Fruit fly (Drosophila melanogaster) whole organism, embryonic: ENCODE measurements around the gene Ugt36F1.

Experiments used
- Bgb ChIP-seq: fragments of 200-800 bp; sonication (Bioruptor generic); IDR thresholded peaks from 2 replicates; pipeline ENCODE4 v1.3.6; 2022; ENCODE audit warnings: missing biosample characterization, missing genetic modification characterization; ENCODE audit not compliant: partially characterized antibody
- CG10267 ChIP-seq: fragments of 200-800 bp; sonication (Bioruptor generic); optimal IDR thresholded peaks from 2 replicates; lab custom pipeline; 2018; ENCODE audit warnings: missing biosample characterization, mild to moderate bottlenecking, missing genetic modification characterization, moderate library complexity
- CG10431 ChIP-seq: fragments of 200-800 bp; sonication (Bioruptor generic); optimal IDR thresholded peaks from 3 replicates; lab custom pipeline; 2018; ENCODE audit warnings: missing biosample characterization, mild to moderate bottlenecking, missing genetic modification characterization
- CG10979 ChIP-seq: fragments of 200-800 bp; sonication (Bioruptor generic); optimal IDR thresholded peaks from 2 replicates; lab custom pipeline; 2018; ENCODE audit warnings: missing biosample characterization, mild to moderate bottlenecking, missing genetic modification characterization, moderate library complexity
- CG11504 ChIP-seq: fragments of 200-800 bp; sonication (Bioruptor generic); optimal IDR thresholded peaks from 3 replicates; lab custom pipeline; 2019; ENCODE audit warnings: missing biosample characterization, mild to moderate bottlenecking, missing genetic modification characterization, moderate library complexity
- CG11695 ChIP-seq: fragments of 200-800 bp; sonication (Bioruptor generic); IDR thresholded peaks from 3 replicates; pipeline ENCODE4 v1.3.6; 2022; ENCODE audit warnings: missing biosample characterization, missing genetic modification characterization
- CG13775 ChIP-seq: fragments of 200-800 bp; sonication (Bioruptor generic); optimal IDR thresholded peaks from 3 replicates; lab custom pipeline; 2017; ENCODE audit warnings: missing biosample characterization, mild to moderate bottlenecking, missing genetic modification characterization
- CG13894 ChIP-seq: fragments of 200-800 bp; sonication (Bioruptor generic); optimal IDR thresholded peaks from 3 replicates; lab custom pipeline; 2018; ENCODE audit warnings: missing biosample characterization, mild to moderate bottlenecking, missing genetic modification characterization, moderate library complexity
- CG14014 ChIP-seq: fragments of 200-800 bp; sonication (Bioruptor generic); IDR thresholded peaks from 2 replicates; pipeline ENCODE4 v1.3.6; 2022; ENCODE audit warnings: missing biosample characterization, missing genetic modification characterization
- CG15011 ChIP-seq: fragments of 200-800 bp; sonication (Bioruptor generic); optimal IDR thresholded peaks from 3 replicates; lab custom pipeline; 2018; ENCODE audit warnings: missing biosample characterization, mild to moderate bottlenecking, missing genetic modification characterization
- CG17186 ChIP-seq: fragments of 200-800 bp; sonication (Bioruptor generic); optimal IDR thresholded peaks from 3 replicates; lab custom pipeline; 2017; ENCODE audit warnings: missing biosample characterization, missing genetic modification reagents, missing genetic modification characterization
- CG1792 ChIP-seq: fragments of 200-800 bp; sonication (Bioruptor generic); optimal IDR thresholded peaks from 2 replicates; lab custom pipeline; 2016; ENCODE audit warnings: missing biosample characterization, missing genetic modification characterization
- CG18011 ChIP-seq: fragments of 200-800 bp; sonication (Bioruptor generic); optimal IDR thresholded peaks from 2 replicates; lab custom pipeline; 2017; ENCODE audit warnings: missing biosample characterization, missing genetic modification characterization, mild to moderate bottlenecking, moderate library complexity, missing genotype
- CG1832 ChIP-seq: fragments of 200-800 bp; sonication (Bioruptor generic); optimal IDR thresholded peaks from 2 replicates; lab custom pipeline; 2017; ENCODE audit warnings: missing biosample characterization, mild to moderate bottlenecking, missing genetic modification characterization, inconsistent platforms
- CG18476 ChIP-seq: fragments of 200-800 bp; sonication (Bioruptor generic); optimal IDR thresholded peaks from 2 replicates; lab custom pipeline; 2016; ENCODE audit warnings: missing biosample characterization, mild to moderate bottlenecking, missing genetic modification characterization
- CG2875 ChIP-seq: fragments of 200-800 bp; sonication (Bioruptor generic); optimal IDR thresholded peaks from 2 replicates; lab custom pipeline; 2017; ENCODE audit warnings: missing biosample characterization, mild to moderate bottlenecking, missing genetic modification characterization, missing genetic modification reagents
- CG30403 ChIP-seq: fragments of 200-800 bp; sonication (Bioruptor generic); optimal IDR thresholded peaks from 3 replicates; lab custom pipeline; 2016; ENCODE audit warnings: missing biosample characterization, missing genetic modification characterization
- CG3065 ChIP-seq: fragments of 200-800 bp; sonication (Bioruptor generic); optimal IDR thresholded peaks from 2 replicates; lab custom pipeline; 2016; ENCODE audit warnings: missing biosample characterization, missing genetic modification characterization
- CG31224 ChIP-seq: fragments of 200-800 bp; sonication (Bioruptor generic); IDR thresholded peaks from 2 replicates; pipeline ENCODE4 v1.3.6; 2022; ENCODE audit warnings: missing biosample characterization, missing genetic modification characterization
- CG3995 ChIP-seq: fragments of 200-800 bp; sonication (Bioruptor generic); optimal IDR thresholded peaks from 3 replicates; lab custom pipeline; 2016; ENCODE audit warnings: missing biosample characterization, missing genetic modification characterization
- CG4730 ChIP-seq: fragments of 200-800 bp; sonication (Bioruptor generic); IDR thresholded peaks from 2 replicates; pipeline ENCODE4 v1.3.6; 2022; ENCODE audit warnings: missing biosample characterization, missing genetic modification characterization
- CG6175 ChIP-seq: fragments of 200-800 bp; sonication (Bioruptor generic); IDR thresholded peaks from 3 replicates; pipeline ENCODE4 v1.3.6; 2022; ENCODE audit warnings: missing biosample characterization, missing genetic modification characterization
- CG7271 ChIP-seq: fragments of 200-800 bp; sonication (Bioruptor generic); optimal IDR thresholded peaks from 2 replicates; lab custom pipeline; 2018; ENCODE audit warnings: missing biosample characterization, mild to moderate bottlenecking, missing genetic modification characterization, moderate library complexity
- CG7357 ChIP-seq: fragments of 200-800 bp; sonication (Bioruptor generic); IDR thresholded peaks from 3 replicates; pipeline ENCODE4 v1.3.6; 2022; ENCODE audit warnings: missing biosample characterization, missing genetic modification characterization
- CG7987 ChIP-seq: fragments of 200-800 bp; sonication (Bioruptor generic); optimal IDR thresholded peaks from 2 replicates; lab custom pipeline; 2018; ENCODE audit warnings: missing biosample characterization, mild to moderate bottlenecking, missing genetic modification characterization, moderate library complexity
- CG8290 ChIP-seq, 3 experiments: fragments of 200-800 bp; sonication (Bioruptor generic); optimal IDR thresholded peaks; 2 replicates each; lab custom pipeline; 2016 to 2019; ENCODE audit warnings: missing biosample characterization in 3 of 3, missing genetic modification characterization in 3 of 3, mild to moderate bottlenecking in 2 of 3, moderate library complexity in 1 of 3
- CG8924 ChIP-seq: fragments of 200-800 bp; optimal IDR thresholded peaks from 3 replicates; lab custom pipeline; 2019; ENCODE audit warnings: missing biosample characterization, mild to moderate bottlenecking, missing genetic modification characterization, moderate library complexity
- Dad ChIP-seq: fragments of 200-800 bp; sonication (Bioruptor generic); optimal IDR thresholded peaks from 3 replicates; lab custom pipeline; 2016; ENCODE audit warnings: missing biosample characterization, missing genetic modification characterization
- Dek ChIP-seq: fragments of 200-800 bp; sonication (Bioruptor generic); optimal IDR thresholded peaks from 3 replicates; lab custom pipeline; 2019; ENCODE audit warnings: missing biosample characterization, mild to moderate bottlenecking, missing genetic modification characterization, moderate library complexity
- Ets65A ChIP-seq: fragments of 200-800 bp; sonication (Bioruptor generic); peaks from one replicate; lab custom pipeline; 2016; ENCODE audit warnings: missing biosample characterization, missing genetic modification characterization
- Hr78 ChIP-seq, 2 experiments: fragments of 200-800 bp in 1 of 2; fragments of >200 bp in 1 of 2; sonication (Bioruptor generic) in 1 of 2; optimal IDR thresholded peaks; 2 replicates each; lab custom pipeline; 2017 to 2019; ENCODE audit warnings: missing biosample characterization in 2 of 2, missing genetic modification characterization in 2 of 2, mild to moderate bottlenecking in 1 of 2, moderate library complexity in 1 of 2
- Meics ChIP-seq: fragments of 200-800 bp; sonication (Bioruptor generic); optimal IDR thresholded peaks from 2 replicates; lab custom pipeline; 2017; ENCODE audit warnings: missing biosample characterization, mild to moderate bottlenecking, missing genetic modification characterization
- Opbp ChIP-seq: fragments of 200-800 bp; sonication (Bioruptor generic); IDR thresholded peaks from 3 replicates; pipeline ENCODE4 v1.3.6; 2022; ENCODE audit warnings: missing biosample characterization, missing genetic modification characterization; ENCODE audit not compliant: partially characterized antibody
- Pdp1 ChIP-seq, 2 experiments: fragments of 200-800 bp; sonication (Bioruptor generic); optimal IDR thresholded peaks; 3 replicates each; lab custom pipeline; 2016; ENCODE audit warnings: missing biosample characterization in 2 of 2, missing genetic modification characterization in 2 of 2, mild to moderate bottlenecking in 1 of 2, moderate library complexity in 1 of 2
- Sry-δ ChIP-seq: fragments of 200-800 bp; sonication (Bioruptor generic); optimal IDR thresholded peaks from 2 replicates; lab custom pipeline; 2016; ENCODE audit warnings: missing biosample characterization, missing genetic modification characterization
- Stat92E ChIP-seq, 3 experiments: fragments of >200 bp in 2 of 3; fragments of 200-800 bp in 1 of 3; sonication (Bioruptor generic) in 1 of 3; optimal IDR thresholded peaks; 2 replicates each; lab custom pipeline; 2017 to 2019; ENCODE audit warnings: missing biosample characterization in 3 of 3, missing genetic modification characterization in 3 of 3, mild to moderate bottlenecking in 1 of 3, moderate library complexity in 1 of 3
- ab ChIP-seq: fragments of 200-800 bp; sonication (Bioruptor generic); optimal IDR thresholded peaks from 2 replicates; lab custom pipeline; 2016; ENCODE audit warnings: missing biosample characterization, missing genetic modification characterization
- bsh ChIP-seq, 2 experiments: fragments of 200-800 bp; sonication (Bioruptor generic); optimal IDR thresholded peaks; 2 replicates each; lab custom pipeline; 2017 to 2018; ENCODE audit warnings: mild to moderate bottlenecking in 2 of 2, missing biosample characterization in 2 of 2, missing genetic modification characterization in 2 of 2, moderate library complexity in 1 of 2
- crp ChIP-seq, 2 experiments: fragments of 200-800 bp; sonication (Bioruptor generic); optimal IDR thresholded peaks; 2 replicates in 1 of 2; 3 replicates in 1 of 2; lab custom pipeline; 2017; ENCODE audit warnings: missing biosample characterization in 2 of 2, missing genetic modification characterization in 2 of 2, mild to moderate bottlenecking in 1 of 2, moderate library complexity in 1 of 2
- dmrt99B ChIP-seq: fragments of 200-800 bp; sonication (Bioruptor generic); optimal IDR thresholded peaks from 2 replicates; lab custom pipeline; 2018; ENCODE audit warnings: missing biosample characterization, mild to moderate bottlenecking, missing genetic modification characterization, moderate library complexity
- insv ChIP-seq, 2 experiments: fragments of 200-800 bp; sonication (Bioruptor generic); optimal IDR thresholded peaks; 3 replicates each; lab custom pipeline; 2016 to 2018; ENCODE audit warnings: missing biosample characterization in 2 of 2, missing genetic modification characterization in 2 of 2
- kni ChIP-seq: fragments of 200-800 bp; sonication (Bioruptor generic); optimal IDR thresholded peaks from 3 replicates; lab custom pipeline; 2017; ENCODE audit warnings: mild to moderate bottlenecking, missing biosample characterization, missing genetic modification reagents, missing genetic modification characterization
- lola ChIP-seq, 3 experiments: fragments of >200 bp in 2 of 3; fragments of 200-800 bp in 1 of 3; sonication (Bioruptor generic) in 1 of 3; optimal IDR thresholded peaks; 2 replicates each; lab custom pipeline; 2017 to 2019; ENCODE audit warnings: missing biosample characterization in 3 of 3, missing genetic modification characterization in 3 of 3, mild to moderate bottlenecking in 1 of 3, moderate library complexity in 1 of 3
- nerfin-1 ChIP-seq: fragments of 200-800 bp; sonication (Bioruptor generic); optimal IDR thresholded peaks from 3 replicates; lab custom pipeline; 2019; ENCODE audit warnings: missing biosample characterization, mild to moderate bottlenecking, missing genetic modification characterization, moderate library complexity
- pb ChIP-seq: fragments of 200-800 bp; sonication (Bioruptor generic); optimal IDR thresholded peaks from 3 replicates; lab custom pipeline; 2016; ENCODE audit warnings: missing biosample characterization, missing genetic modification characterization
- scrt ChIP-seq: fragments of 200-800 bp; sonication (Bioruptor generic); optimal IDR thresholded peaks from 2 replicates; lab custom pipeline; 2018; ENCODE audit warnings: missing biosample characterization, mild to moderate bottlenecking, missing genetic modification characterization, moderate library complexity
- usp ChIP-seq: fragments of >200 bp; optimal IDR thresholded peaks from 2 replicates; lab custom pipeline; 2017; ENCODE audit warnings: missing biosample characterization, missing genetic modification characterization

Ugt36F1 gene

DNA sequence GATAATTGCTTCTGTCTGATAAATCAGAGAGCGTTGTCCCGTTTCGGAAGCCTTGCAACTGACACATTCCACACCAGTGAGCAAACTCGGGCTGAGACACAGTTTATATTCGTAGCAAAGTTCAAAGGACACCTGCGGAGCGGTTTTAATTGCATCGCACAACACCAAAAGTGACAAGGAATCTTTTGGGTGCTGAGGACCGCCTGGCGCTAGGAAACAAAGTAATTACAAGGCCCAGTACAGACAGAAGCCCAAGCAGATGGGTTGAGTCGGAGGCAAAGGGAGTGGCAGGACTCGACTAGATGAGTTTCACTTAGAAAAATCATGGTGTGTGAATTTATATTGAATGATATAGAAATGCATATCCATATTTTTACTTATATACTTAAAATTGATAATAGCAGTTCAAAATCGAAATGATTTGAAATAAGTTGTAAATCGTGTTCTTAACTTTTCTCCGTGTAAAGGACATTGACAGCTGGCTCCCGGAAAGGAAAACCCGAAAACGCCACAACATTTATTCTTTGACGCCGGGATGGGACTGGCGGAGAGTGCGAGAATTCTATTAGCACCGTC lies 10.3 kb upstream of the Ugt36F1 start:
- TF ChIP-seq pb (no peak), CG4730 (GFP tag; lab: Robert Waterston, UW) (no peak), Bgb (GFP tag; lab: Robert Waterston, UW) (no peak), CG7357 (GFP tag; lab: Robert Waterston, UW) (no peak), CG10431 (no peak), CG8290 (GFP tag; optimal IDR thresholded peaks at IDR 0.05; lab: Kevin White, UChicago) (no peak), CG8290 (tag; optimal IDR thresholded peaks at IDR 0.05; lab: Kevin White, UChicago) (no peak), scrt (GFP tag; lab: Kevin White, UChicago) (no peak), CG17186 (GFP tag; lab: Kevin White, UChicago) (no peak), Dad (no peak), CG18476 (GFP tag; lab: Kevin White, UChicago) (no peak), insv (GFP tag; optimal IDR thresholded peaks at IDR 0.05; lab: Kevin White, UChicago) (no peak), CG31224 (no peak), bsh (GFP tag; optimal IDR thresholded peaks at IDR 0.05; lab: Kevin White, UChicago) (peak in 1 of 2 experiments; percentile 50), CG3065 (GFP tag; lab: Kevin White, UChicago) (no peak), lola (GFP tag; optimal IDR thresholded peaks at IDR 0.05; lab: Kevin White, UChicago) (peak in 1 of 3 experiments; percentile 43), Hr78 (GFP tag; optimal IDR thresholded peaks at IDR 0.05; lab: Kevin White, UChicago) (no peak), CG7271 (tag; lab: Kevin White, UChicago) (no peak), Dek (tag; lab: Kevin White, UChicago) (no peak), Ets65A (GFP tag; lab: Kevin White, UChicago) (peak; percentile 35), CG30403 (GFP tag; lab: Kevin White, UChicago) (peak; percentile 31), Pdp1 (GFP tag; optimal IDR thresholded peaks at IDR 0.05; lab: Kevin White, UChicago) (no peak), CG8924 (tag; lab: Kevin White, UChicago) (peak; percentile 38), CG7987 (GFP tag; lab: Kevin White, UChicago) (no peak), dmrt99B (tag; lab: Kevin White, UChicago) (peak; percentile 46), Sry-δ (GFP tag; lab: Kevin White, UChicago) (no peak), CG18011 (GFP tag; lab: Kevin White, UChicago) (no peak), CG14014 (no peak), usp (no peak), CG11504 (tag; lab: Kevin White, UChicago) (peak; percentile 47), CG11695 (0 out of 3 replicates have a peak, but pooled peaks have one; percentile 16), CG15011 (GFP tag; lab: Kevin White, UChicago) (no peak), CG10979 (tag; lab: Kevin White, UChicago) (peak; percentile 50), Meics (GFP tag; lab: Kevin White, UChicago) (no peak), nerfin-1 (tag; lab: Kevin White, UChicago) (no peak), CG6175 (GFP tag; lab: Robert Waterston, UW) (no peak), ab (GFP tag; lab: Kevin White, UChicago) (no peak), CG1792 (no peak), CG13775 (no peak), crp (GFP tag; optimal IDR thresholded peaks at IDR 0.05; lab: Kevin White, UChicago) (no peak), CG13894 (tag; lab: Kevin White, UChicago) (no peak), kni (no peak), CG2875 (GFP tag; lab: Kevin White, UChicago) (no peak), Stat92E (GFP tag; optimal IDR thresholded peaks at IDR 0.05; lab: Kevin White, UChicago) (no peak), Opbp (GFP tag; lab: Robert Waterston, UW) (no peak), CG1832 (GFP tag; lab: Kevin White, UChicago) (no peak), CG10267 (peak; percentile 20), CG3995 (GFP tag; lab: Kevin White, UChicago) (no peak)
